Worm (Caenorhabditis elegans) whole organism, late embryonic: Measurements from ENCODE around the gene grl-1.

ENCODE experiments used
- C38D4.7 ChIP-seq: fragments of 200-800 bp; sonication (Bioruptor generic); optimal IDR thresholded peaks from 2 replicates; lab custom pipeline; 2018; ENCODE audit warnings: mild to moderate bottlenecking, missing genetic modification characterization, moderate library complexity, missing compliant biosample characterization
- F13H6.1 ChIP-seq: sonication (generic microtip); optimal IDR thresholded peaks from 2 replicates; lab custom pipeline; 2016; ENCODE audit warnings: missing genetic modification characterization, missing compliant biosample characterization
- ahr-1 ChIP-seq: sonication (generic microtip); optimal IDR thresholded peaks from 2 replicates; lab custom pipeline; 2016; ENCODE audit warnings: missing genetic modification characterization, missing compliant biosample characterization
- ama-1 ChIP-seq: fragments of 150-350 bp; optimal IDR thresholded peaks from 2 replicates; lab custom pipeline; 2014
- ceh-14 ChIP-seq: sonication (generic microtip); optimal IDR thresholded peaks from 2 replicates; lab custom pipeline; 2016; ENCODE audit warnings: missing genotype, missing genetic modification characterization, missing compliant biosample characterization
- ceh-19 ChIP-seq: fragments of 200-800 bp; sonication (Bioruptor generic); optimal IDR thresholded peaks from 2 replicates; lab custom pipeline; 2018; ENCODE audit warnings: mild to moderate bottlenecking, missing genetic modification characterization, missing compliant biosample characterization
- ceh-2 ChIP-seq: sonication (generic microtip); optimal IDR thresholded peaks from 2 replicates; lab custom pipeline; 2016; ENCODE audit warnings: missing genotype, missing genetic modification characterization, missing compliant biosample characterization
- ceh-22 ChIP-seq: sonication (generic microtip); optimal IDR thresholded peaks from 2 replicates; lab custom pipeline; 2017; ENCODE audit warnings: missing biosample characterization, missing genetic modification characterization
- ceh-34 ChIP-seq: sonication (generic microtip); optimal IDR thresholded peaks from 2 replicates; lab custom pipeline; 2016; ENCODE audit warnings: mild to moderate bottlenecking, missing genetic modification characterization, missing compliant biosample characterization
- ceh-45 ChIP-seq: fragments of 200-800 bp; sonication (Bioruptor generic); IDR thresholded peaks from 2 replicates; pipeline ENCODE4 v1.3.6; 2022; ENCODE audit warnings: missing genetic modification reagents, missing genetic modification characterization, missing compliant biosample characterization
- ceh-48 ChIP-seq: sonication (generic microtip); optimal IDR thresholded peaks from 2 replicates; lab custom pipeline; 2016; ENCODE audit warnings: missing genetic modification characterization, inconsistent platforms, missing compliant biosample characterization
- elt-2 ChIP-seq: sonication (generic microtip); optimal IDR thresholded peaks from 2 replicates; lab custom pipeline; 2016; ENCODE audit warnings: missing genetic modification reagents, missing genetic modification characterization, missing compliant biosample characterization
- elt-4 ChIP-seq: sonication (generic microtip); optimal IDR thresholded peaks from 2 replicates; lab custom pipeline; 2016; ENCODE audit warnings: missing genetic modification characterization, missing compliant biosample characterization
- eyg-1 ChIP-seq: sonication (generic microtip); optimal IDR thresholded peaks from 2 replicates; lab custom pipeline; 2016; ENCODE audit warnings: missing genotype, missing genetic modification characterization, missing compliant biosample characterization
- fax-1 ChIP-seq: sonication (generic microtip); optimal IDR thresholded peaks from 2 replicates; lab custom pipeline; 2016; ENCODE audit warnings: missing genotype, missing genetic modification characterization, missing compliant biosample characterization
- gmeb-2 ChIP-seq: sonication (generic microtip); optimal IDR thresholded peaks from 2 replicates; lab custom pipeline; 2016; ENCODE audit warnings: missing genetic modification characterization, inconsistent platforms, missing compliant biosample characterization
- hlh-13 ChIP-seq: fragments of 200-800 bp; sonication (Bioruptor generic); optimal IDR thresholded peaks from 2 replicates; lab custom pipeline; 2018; ENCODE audit warnings: mild to moderate bottlenecking, missing genetic modification characterization, missing compliant biosample characterization
- hlh-30 ChIP-seq: sonication (generic microtip); optimal IDR thresholded peaks from 2 replicates; lab custom pipeline; 2017; ENCODE audit warnings: antibody characterized with exemption, missing genetic modification characterization, missing compliant biosample characterization; ENCODE audit not compliant: insufficient read depth
- lin-11 ChIP-seq: fragments of 200-800 bp; sonication (Bioruptor generic); optimal IDR thresholded peaks from 2 replicates; lab custom pipeline; 2018; ENCODE audit warnings: mild to moderate bottlenecking, missing genetic modification characterization, missing compliant biosample characterization
- mec-3 ChIP-seq: sonication (generic microtip); optimal IDR thresholded peaks from 2 replicates; lab custom pipeline; 2016; ENCODE audit warnings: borderline replicate concordance, missing genetic modification characterization, missing compliant biosample characterization
- nhr-11 ChIP-seq: fragments of 150-350 bp; optimal IDR thresholded peaks from 2 replicates; lab custom pipeline; 2014; ENCODE audit warnings: missing biosample characterization, missing genetic modification characterization
- nhr-232 ChIP-seq: sonication (generic microtip); optimal IDR thresholded peaks from 2 replicates; lab custom pipeline; 2016; ENCODE audit warnings: missing genetic modification characterization, missing compliant biosample characterization
- npax-4 ChIP-seq: sonication (generic microtip); optimal IDR thresholded peaks from 2 replicates; lab custom pipeline; 2016; ENCODE audit warnings: missing genetic modification characterization, missing compliant biosample characterization
- odd-2 ChIP-seq: sonication (generic microtip); optimal IDR thresholded peaks from 2 replicates; lab custom pipeline; 2017; ENCODE audit warnings: antibody characterized with exemption, mild to moderate bottlenecking, missing genetic modification characterization, missing compliant biosample characterization
- pag-3 ChIP-seq: sonication (generic microtip); optimal IDR thresholded peaks from 2 replicates; lab custom pipeline; 2016; ENCODE audit warnings: missing compliant biosample characterization, missing genetic modification characterization, borderline replicate concordance
- pat-9 ChIP-seq: fragments of 200-800 bp; sonication (Bioruptor generic); optimal IDR thresholded peaks from 2 replicates; lab custom pipeline; 2018; ENCODE audit warnings: mild to moderate bottlenecking, missing genetic modification characterization, moderate library complexity, missing compliant biosample characterization
- pax-1 ChIP-seq: fragments of 150-350 bp; optimal IDR thresholded peaks from 2 replicates; lab custom pipeline; 2014; ENCODE audit warnings: missing biosample characterization, missing genetic modification characterization
- pha-2 ChIP-seq: sonication (generic microtip); optimal IDR thresholded peaks from 2 replicates; lab custom pipeline; 2017; ENCODE audit warnings: mild to moderate bottlenecking, missing genetic modification characterization, missing compliant biosample characterization
- pha-4 ChIP-seq: fragments of 150-350 bp; optimal IDR thresholded peaks from 2 replicates; lab custom pipeline; 2018; ENCODE audit warnings: missing biosample characterization, missing genetic modification reagents, missing genetic modification characterization
- pros-1 ChIP-seq: fragments of 150-350 bp; optimal IDR thresholded peaks from 2 replicates; lab custom pipeline; 2014; ENCODE audit warnings: missing biosample characterization, missing genetic modification reagents, missing genetic modification characterization
- ref-2 ChIP-seq: sonication (generic microtip); optimal IDR thresholded peaks from 2 replicates; lab custom pipeline; 2016; ENCODE audit warnings: missing genetic modification characterization, missing compliant biosample characterization
- sdc-2 ChIP-seq: sonication (generic microtip); optimal IDR thresholded peaks from 2 replicates; lab custom pipeline; 2016; ENCODE audit warnings: missing genotype, missing genetic modification characterization, missing compliant biosample characterization
- syd-9 ChIP-seq: sonication (generic microtip); optimal IDR thresholded peaks from 2 replicates; lab custom pipeline; 2016; ENCODE audit warnings: mild to moderate bottlenecking, missing genetic modification characterization, moderate library complexity, missing compliant biosample characterization
- tbx-2 ChIP-seq: sonication (generic microtip); optimal IDR thresholded peaks from 2 replicates; lab custom pipeline; 2016; ENCODE audit warnings: missing genetic modification characterization, missing compliant biosample characterization
- tbx-7 ChIP-seq: sonication (generic microtip); optimal IDR thresholded peaks from 2 replicates; lab custom pipeline; 2016; ENCODE audit warnings: missing genotype, missing genetic modification characterization, missing compliant biosample characterization
- ttx-3 ChIP-seq: sonication (generic microtip); optimal IDR thresholded peaks from 2 replicates; lab custom pipeline; 2016; ENCODE audit warnings: missing genetic modification reagents, missing genetic modification characterization, missing compliant biosample characterization
- unc-3 ChIP-seq, 2 experiments: fragments of 200-800 bp in 1 of 2; sonication (Bioruptor generic) in 1 of 2; sonication (generic microtip) in 1 of 2; conservative IDR thresholded peaks in 1 of 2; optimal IDR thresholded peaks in 1 of 2; 2 replicates each; pipeline versions ENCODE4 v1.3.6 to Lab custom; 2016 to 2022; ENCODE audit warnings: missing compliant biosample characterization in 2 of 2, missing genetic modification characterization in 2 of 2, missing genetic modification reagents in 1 of 2
- unc-42 ChIP-seq: sonication (generic microtip); optimal IDR thresholded peaks from 2 replicates; lab custom pipeline; 2016; ENCODE audit warnings: missing genotype, missing genetic modification characterization, missing compliant biosample characterization
- zip-5 ChIP-seq: sonication (generic microtip); optimal IDR thresholded peaks from 2 replicates; lab custom pipeline; 2016; ENCODE audit warnings: missing genetic modification characterization, missing compliant biosample characterization
- ztf-16 ChIP-seq: sonication (generic microtip); optimal IDR thresholded peaks from 2 replicates; lab custom pipeline; 2017; ENCODE audit warnings: missing genetic modification characterization, missing compliant biosample characterization

The grl-1 gene

DNA sequence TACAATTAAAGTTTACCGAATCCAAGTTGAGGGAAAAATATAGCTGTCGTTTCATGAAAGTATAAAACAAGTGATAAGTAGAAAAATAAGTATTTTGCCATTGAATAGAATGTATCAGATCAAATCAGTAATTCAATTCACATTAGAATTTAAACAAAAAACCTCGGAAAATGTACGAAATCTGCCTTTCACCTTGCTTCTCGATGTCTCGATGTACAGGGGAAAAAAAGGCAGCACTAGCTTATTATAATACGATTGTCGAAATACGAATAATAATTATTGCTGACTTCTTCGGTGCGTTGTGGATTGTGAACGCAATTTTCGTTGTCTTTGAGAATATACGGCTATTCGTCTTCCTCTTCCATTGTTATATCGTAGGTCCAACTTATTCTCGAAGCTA is 44.9 kb downstream of the grl-1 start, which contains the start of gene grl-18:
Gene grl-18, minus strand, starts transcription at position 101 of the 400 bp plus-strand sequence.
- no peak for TF ChIP-seq unc-42 (tag; lab: Kevin White, UChicago)
- TF ChIP-seq fax-1 (tag; lab: Kevin White, UChicago) = no peak
- no peak for TF ChIP-seq zip-5 (tag; lab: Kevin White, UChicago)
- TF ChIP-seq ztf-16 (tag; lab: Kevin White, UChicago) = no peak
- no peak for TF ChIP-seq pha-4 (tag; lab: Kevin White, UChicago)
- no peak for TF ChIP-seq lin-11 (tag; lab: Kevin White, UChicago)
- TF ChIP-seq gmeb-2 (tag; lab: Kevin White, UChicago) = no peak

DNA sequence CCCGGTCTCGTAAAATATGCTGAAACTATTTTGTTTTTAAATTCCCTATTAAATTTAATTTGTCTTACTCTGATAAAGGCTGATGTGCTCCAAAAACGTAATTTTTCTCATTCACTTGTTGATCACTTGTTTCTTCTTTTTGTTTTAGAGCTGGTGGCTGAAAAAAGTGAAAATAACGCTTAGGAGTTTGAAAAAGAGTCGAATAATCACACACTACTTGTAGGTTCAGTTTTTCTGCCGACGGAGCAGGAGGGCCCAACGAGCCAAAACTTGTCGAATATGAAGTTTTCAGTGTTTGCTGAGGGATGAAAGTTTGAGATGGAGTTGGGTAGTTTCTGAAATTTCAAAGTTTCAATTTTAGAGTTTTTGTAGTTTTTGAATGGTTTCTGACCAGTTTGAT is 46.5 kb downstream of the grl-1 start:
- TF ChIP-seq eyg-1 (tag; lab: Kevin White, UChicago) (no peak), ahr-1 (tag; lab: Kevin White, UChicago) (no peak), pax-1 (no peak), ceh-19 (GFP tag; lab: Kevin White, UChicago) (no peak), ttx-3 (tag; lab: Kevin White, UChicago) (no peak), C38D4.7 (no peak), tbx-7 (tag; lab: Kevin White, UChicago) (no peak), ama-1 (no peak), sdc-2 (tag; lab: Kevin White, UChicago) (no peak)

DNA sequence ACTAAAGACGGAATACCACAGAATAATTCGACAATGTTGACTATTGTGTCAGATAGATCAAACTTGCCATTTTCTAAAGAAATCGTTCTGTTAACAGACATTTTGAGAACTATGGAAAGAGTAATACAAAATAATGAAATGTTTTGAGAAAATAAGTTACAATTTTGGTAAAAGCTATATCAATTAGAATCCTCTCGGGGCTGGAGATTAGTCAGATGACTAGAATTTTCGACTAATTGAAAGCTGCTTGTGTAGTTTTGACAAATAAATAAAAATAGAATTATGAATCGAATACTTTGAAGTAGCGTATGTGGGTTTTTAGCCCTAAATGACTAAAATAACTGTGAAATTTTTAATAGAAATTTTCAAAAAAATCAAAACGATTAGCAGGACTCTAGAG is 48.8 kb downstream of the grl-1 start, which contains the start of gene srg-65:
Gene srg-65, minus strand, starts transcription at position 101 of the 400 bp plus-strand sequence.
- TF ChIP-seq ceh-48 (tag; lab: Kevin White, UChicago) = no peak
- TF ChIP-seq npax-4 (tag; lab: Kevin White, UChicago) = no peak
- TF ChIP-seq pros-1 (tag; lab: Kevin White, UChicago) = no peak
- no peak for TF ChIP-seq ceh-19 (GFP tag; lab: Kevin White, UChicago)
- no peak for TF ChIP-seq ceh-22 (tag; lab: Kevin White, UChicago)
- TF ChIP-seq nhr-232 (tag; lab: Kevin White, UChicago) = no peak
- no peak for TF ChIP-seq ceh-34 (tag; lab: Kevin White, UChicago)
- TF ChIP-seq ttx-3 (tag; lab: Kevin White, UChicago) = no peak
- TF ChIP-seq ceh-45 (GFP tag; lab: Robert Waterston, UW) = no peak
- no peak for TF ChIP-seq unc-3 (GFP tag; conservative IDR thresholded peaks at IDR 0.05; lab: Robert Waterston, UW)
- no peak for TF ChIP-seq unc-3 (tag; optimal IDR thresholded peaks at IDR 0.05; lab: Kevin White, UChicago)
- no peak for TF ChIP-seq ama-1
- TF ChIP-seq elt-4 = no peak
- no peak for TF ChIP-seq ceh-14 (tag; lab: Kevin White, UChicago)
- no peak for TF ChIP-seq tbx-2 (tag; lab: Kevin White, UChicago)
- TF ChIP-seq gmeb-2 (tag; lab: Kevin White, UChicago) = no peak
- TF ChIP-seq mec-3 (tag; lab: Kevin White, UChicago) = no peak
- no peak for TF ChIP-seq pag-3 (tag; lab: Kevin White, UChicago)
- TF ChIP-seq elt-2 (tag; lab: Kevin White, UChicago) = no peak

DNA sequence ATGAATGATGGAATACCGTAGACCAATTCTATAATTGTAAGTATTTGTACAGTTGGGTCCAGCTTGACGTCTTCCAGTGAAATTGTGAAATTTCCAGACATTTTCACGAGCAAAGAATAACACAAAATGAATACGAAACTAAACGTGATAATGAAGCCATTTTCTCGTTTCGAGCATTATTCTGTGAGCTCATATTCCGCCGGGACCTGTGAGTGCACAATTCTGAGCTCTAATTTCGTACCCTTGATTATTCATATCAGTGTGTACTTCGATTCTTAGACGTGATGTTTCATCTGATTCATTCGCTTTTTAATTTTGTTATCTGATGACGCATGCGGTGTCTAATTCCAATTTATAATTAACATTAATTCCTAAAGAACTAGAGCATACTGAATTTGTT is 51.3 kb downstream of the grl-1 start, which contains the start of gene srg-66:
Gene srg-66, minus strand, starts transcription at position 101 of the 400 bp plus-strand sequence.
- TF ChIP-seq ref-2 (tag; lab: Kevin White, UChicago) (no peak), hlh-13 (GFP tag; lab: Kevin White, UChicago) (no peak), pha-2 (tag; lab: Kevin White, UChicago) (no peak), pat-9 (no peak), ceh-22 (tag; lab: Kevin White, UChicago) (no peak), ceh-19 (GFP tag; lab: Kevin White, UChicago) (no peak), odd-2 (tag; lab: Kevin White, UChicago) (no peak), syd-9 (tag; lab: Kevin White, UChicago) (no peak), ztf-16 (tag; lab: Kevin White, UChicago) (no peak), nhr-11 (tag; lab: Kevin White, UChicago) (no peak), hlh-30 (tag; lab: Kevin White, UChicago) (no peak), F13H6.1 (tag; lab: Kevin White, UChicago) (no peak), ceh-2 (tag; lab: Kevin White, UChicago) (no peak)
